Fruit fly (Drosophila melanogaster): Measurements from ENCODE around the gene CG34039.

Gene CG34039

DNA sequence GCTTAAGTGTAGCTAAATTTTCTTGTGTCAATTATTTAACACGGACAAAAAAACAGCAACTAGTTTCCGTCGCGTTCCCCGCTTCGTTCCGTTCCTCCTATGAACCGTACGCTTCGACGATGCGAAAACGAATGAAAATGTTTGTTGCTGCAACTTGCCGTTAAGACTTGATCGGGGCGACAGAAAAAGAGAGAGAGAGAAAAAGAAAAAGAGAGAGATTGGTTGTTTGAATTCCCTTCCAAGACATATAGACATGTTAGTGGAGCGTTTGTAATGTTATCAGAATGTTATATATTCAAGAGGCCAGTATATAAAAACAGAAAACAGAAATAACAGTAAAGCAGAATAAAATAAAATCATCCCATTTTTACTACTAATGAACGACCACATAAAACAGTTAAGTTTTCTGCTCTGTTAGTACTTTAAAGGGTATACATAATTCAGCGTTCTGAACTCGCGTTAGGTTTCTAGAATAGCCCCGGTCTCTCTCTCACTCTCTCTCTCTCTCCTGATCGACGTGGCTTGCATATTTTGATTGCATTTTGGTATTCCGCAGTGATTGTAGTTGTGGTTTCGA is 8.9 kb upstream of the CG34039 start, which contains the start of gene Gbs-70E (continued):
- peak; percentile 87 to 97 for TF ChIP-seq foxo (GFP tag; optimal IDR thresholded peaks at IDR 0.05)
- peak; percentile 94 for TF ChIP-seq HLH106 (tag; optimal IDR thresholded peaks at IDR 0.05)
- no peak for TF ChIP-seq Abd-B (GFP tag; optimal IDR thresholded peaks at IDR 0.05)
- TF ChIP-seq Myc (optimal IDR thresholded peaks at IDR 0.05) = no peak
- peak; percentile 96 for TF ChIP-seq Sp1 (GFP tag; optimal IDR thresholded peaks at IDR 0.05)
- peak; percentile 95 for TF ChIP-seq ey (GFP tag; optimal IDR thresholded peaks at IDR 0.05)
- TF ChIP-seq br (GFP tag; optimal IDR thresholded peaks at IDR 0.05) = peak; percentile 95
- TF ChIP-seq brk (GFP tag; optimal IDR thresholded peaks at IDR 0.05) = peak; percentile 94
- TF ChIP-seq fru (GFP tag; optimal IDR thresholded peaks at IDR 0.05) = peak; percentile 97
- peak; percentile 95 for TF ChIP-seq Hnf4 (GFP tag; optimal IDR thresholded peaks at IDR 0.05)
- no peak for TF ChIP-seq usp (GFP tag; optimal IDR thresholded peaks at IDR 0.05)
- TF ChIP-seq rgr (GFP tag; optimal IDR thresholded peaks at IDR 0.05) = peak; percentile 96
- no peak for TF ChIP-seq Dfd (GFP tag; optimal IDR thresholded peaks at IDR 0.05)

DNA sequence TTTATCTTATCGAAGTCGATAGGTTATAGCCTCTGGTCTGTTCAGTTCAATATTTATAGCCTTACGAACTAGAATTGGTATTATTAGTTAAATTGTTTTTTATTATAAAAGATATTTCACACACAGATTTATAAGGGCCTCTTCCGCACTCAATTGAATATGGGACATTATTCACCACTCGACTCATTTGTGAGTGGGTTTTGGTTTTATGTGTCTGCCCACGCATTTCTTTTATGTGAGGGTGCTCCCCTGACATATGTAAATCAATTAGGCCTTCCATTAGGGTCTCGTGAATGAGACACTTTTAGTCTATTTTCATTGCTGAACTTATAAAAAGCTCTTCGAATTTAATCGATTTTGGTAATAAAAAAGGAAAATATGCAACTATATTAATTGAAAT is 8.2 kb upstream of the CG34039 start:
- TF ChIP-seq usp (GFP tag; optimal IDR thresholded peaks at IDR 0.05) = no peak
- no peak for TF ChIP-seq CG32264 (GFP tag; optimal IDR thresholded peaks at IDR 0.05)
- TF ChIP-seq CrebA (GFP tag; optimal IDR thresholded peaks at IDR 0.05; ENCODE audit: borderline replicate concordance) = no peak
- no peak for TF ChIP-seq psq (GFP tag; optimal IDR thresholded peaks at IDR 0.05)
- no peak for TF ChIP-seq br (GFP tag; optimal IDR thresholded peaks at IDR 0.05)
- no peak for TF ChIP-seq dl (GFP tag; optimal IDR thresholded peaks at IDR 0.05; ENCODE audit: insufficient read depth in 1 of 2, partially characterized antibody in 2 of 2)
- TF ChIP-seq Hr83 (GFP tag; optimal IDR thresholded peaks at IDR 0.05; ENCODE audit: poor library complexity, severe bottlenecking) = no peak
- no peak for TF ChIP-seq sv (GFP tag; optimal IDR thresholded peaks at IDR 0.05)
- TF ChIP-seq Abd-B (GFP tag; optimal IDR thresholded peaks at IDR 0.05) = no peak
- TF ChIP-seq Jra (GFP tag; optimal IDR thresholded peaks at IDR 0.05) = no peak
- no peak for TF ChIP-seq HLH106 (tag; optimal IDR thresholded peaks at IDR 0.05)
- TF ChIP-seq dmrt93B (GFP tag; optimal IDR thresholded peaks at IDR 0.05) = no peak
- no peak for TF ChIP-seq pan (optimal IDR thresholded peaks at IDR 0.05)
- no peak for TF ChIP-seq jim (GFP tag; optimal IDR thresholded peaks at IDR 0.05)
- TF ChIP-seq rgr (GFP tag; optimal IDR thresholded peaks at IDR 0.05) = no peak

DNA sequence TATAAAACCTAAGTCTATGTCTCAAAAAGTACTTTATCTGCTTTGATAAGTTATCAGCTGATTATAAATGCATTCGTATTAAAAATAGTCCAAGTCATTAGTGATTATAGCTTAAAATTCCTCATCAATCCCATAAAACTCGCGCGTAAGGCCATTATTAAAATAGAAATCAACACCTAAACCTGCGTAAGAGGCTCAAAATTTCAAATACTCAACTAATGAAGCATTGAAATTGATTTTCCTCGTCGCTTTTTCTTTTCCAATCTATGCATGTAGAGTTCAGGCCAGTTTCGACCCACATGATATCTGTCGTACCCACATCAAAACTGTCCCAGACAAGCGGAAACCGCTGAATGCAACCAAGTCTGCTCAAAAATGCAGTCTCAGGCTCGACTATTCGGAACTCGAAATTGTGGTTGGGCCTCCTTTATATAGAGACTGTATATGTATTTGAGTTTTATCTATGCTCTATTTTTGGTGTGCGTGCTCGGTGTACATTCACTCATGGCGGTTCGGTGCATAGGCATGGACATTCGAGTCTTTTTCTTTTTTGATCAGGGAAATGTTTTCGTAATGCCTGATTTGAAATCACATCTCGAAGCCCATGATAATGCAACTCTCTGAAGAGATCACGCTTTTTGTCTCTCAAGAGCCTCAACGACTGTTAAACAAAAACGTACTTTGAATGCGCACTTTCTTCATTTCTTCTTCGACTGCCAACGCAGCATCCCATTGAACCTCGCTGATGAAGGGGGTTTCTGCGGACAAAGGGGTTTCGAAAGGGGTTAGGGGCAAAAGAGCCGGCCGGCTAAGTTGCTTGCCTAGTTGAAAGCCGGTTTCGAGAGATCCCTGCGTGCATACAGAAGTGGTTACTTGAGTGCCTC is 7.5 kb upstream of the CG34039 start:
- TF ChIP-seq brk (GFP tag; optimal IDR thresholded peaks at IDR 0.05) (no peak), sage (GFP tag; optimal IDR thresholded peaks at IDR 0.05) (no peak), Rel (GFP tag; optimal IDR thresholded peaks at IDR 0.05) (no peak), Rel (tag; optimal IDR thresholded peaks at IDR 0.05) (no peak), woc (GFP tag; optimal IDR thresholded peaks at IDR 0.05) (no peak), sv (GFP tag; optimal IDR thresholded peaks at IDR 0.05) (no peak), HLH106 (tag; optimal IDR thresholded peaks at IDR 0.05) (no peak), OdsH (GFP tag; optimal IDR thresholded peaks at IDR 0.05) (no peak), N (GFP tag; optimal IDR thresholded peaks at IDR 0.05) (no peak), CG9705 (GFP tag; optimal IDR thresholded peaks at IDR 0.05) (no peak), Myc (optimal IDR thresholded peaks at IDR 0.05) (no peak), Dif (GFP tag; optimal IDR thresholded peaks at IDR 0.05; ENCODE audit: partially characterized antibody) (no peak), h (GFP tag; optimal IDR thresholded peaks at IDR 0.05) (no peak)

DNA sequence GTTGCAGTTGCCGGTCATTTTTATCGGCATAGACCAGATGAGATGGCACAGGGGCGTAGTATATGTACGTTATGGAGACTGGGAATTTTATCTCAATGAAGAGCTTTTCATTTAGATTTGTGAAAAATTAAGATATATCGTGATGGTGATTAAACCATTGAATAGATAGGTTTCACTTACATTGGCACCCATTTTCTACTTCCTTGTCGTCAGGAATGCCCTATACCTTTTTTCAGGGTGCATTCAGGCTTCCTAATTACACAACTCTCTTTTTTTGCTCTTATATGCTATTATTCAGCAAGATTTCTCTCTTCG is 6.9 kb upstream of the CG34039 start:
- TF ChIP-seq ey (GFP tag; optimal IDR thresholded peaks at IDR 0.05) (peak; percentile 55), psq (GFP tag; optimal IDR thresholded peaks at IDR 0.05) (peak; percentile 10), Dif (GFP tag; optimal IDR thresholded peaks at IDR 0.05; ENCODE audit: partially characterized antibody) (no peak), fru (GFP tag; optimal IDR thresholded peaks at IDR 0.05) (peak; percentile 59), h (GFP tag; optimal IDR thresholded peaks at IDR 0.05) (peak; percentile 42), foxo (GFP tag; optimal IDR thresholded peaks at IDR 0.05) (peak in 1 of 2 experiments; percentile 61), Jra (GFP tag; optimal IDR thresholded peaks at IDR 0.05) (no peak), Sp1 (GFP tag; optimal IDR thresholded peaks at IDR 0.05) (peak; percentile 15), sage (GFP tag; optimal IDR thresholded peaks at IDR 0.05) (no peak), rgr (GFP tag; optimal IDR thresholded peaks at IDR 0.05) (peak; percentile 38)
